Fruit fly (Drosophila melanogaster): ENCODE measurements around the gene CG17712.

dm6 chr2L:1727162-1727825, 24.6 kb downstream of the CG17712 start:
- TF ChIP-seq rn (GFP tag; IDR thresholded peaks at IDR 0.05) (no peak), D1 (tag; optimal IDR thresholded peaks at IDR 0.05) (no peak), CG15710 (tag; optimal IDR thresholded peaks at IDR 0.05) (no peak), CG8159 (tag; optimal IDR thresholded peaks at IDR 0.05) (peak; percentile 97), Snoo (tag; optimal IDR thresholded peaks at IDR 0.05) (no peak), CG17806 (tag; optimal IDR thresholded peaks at IDR 0.05) (no peak), CG14655 (GFP tag; optimal IDR thresholded peaks at IDR 0.05) (no peak), gl (tag; optimal IDR thresholded peaks at IDR 0.05) (no peak), CG12605 (GFP tag; IDR thresholded peaks at IDR 0.05) (no peak), Pif1B (GFP tag; optimal IDR thresholded peaks at IDR 0.05) (no peak), CG8301 (tag; optimal IDR thresholded peaks at IDR 0.05) (no peak), Pif1A (GFP tag; optimal IDR thresholded peaks at IDR 0.05) (no peak), CG13204 (GFP tag; optimal IDR thresholded peaks at IDR 0.05) (no peak)
